Worm (Caenorhabditis elegans): ENCODE data around the gene sdz-1.

Gene sdz-1

ce11 chrIII:8734327-8734885 lies 34.3 kb upstream of the sdz-1 start:
- TF ChIP-seq lin-39 (tag; optimal IDR thresholded peaks at IDR 0.05): peak; percentile 60
- TF ChIP-seq hpl-2 (GFP tag; optimal IDR thresholded peaks at IDR 0.05): no peak
- no peak for TF ChIP-seq pag-3 (tag; optimal IDR thresholded peaks at IDR 0.05; ENCODE audit: borderline replicate concordance, insufficient read depth)
- TF ChIP-seq unc-62 (GFP tag; optimal IDR thresholded peaks at IDR 0.05): no peak
- TF ChIP-seq snu-23 (GFP tag; optimal IDR thresholded peaks at IDR 0.05): peak; percentile 34
- TF ChIP-seq ets-5 (GFP tag; IDR thresholded peaks at IDR 0.05): no peak
- TF ChIP-seq snpc-4 (tag; optimal IDR thresholded peaks at IDR 0.05): no peak
- TF ChIP-seq skn-1 (tag; optimal IDR thresholded peaks at IDR 0.05): no peak
- no peak for TF ChIP-seq fkh-4 (tag; optimal IDR thresholded peaks at IDR 0.05; ENCODE audit: borderline replicate concordance)
- TF ChIP-seq mab-9 (GFP tag; IDR thresholded peaks at IDR 0.05): no peak
- TF ChIP-seq mdl-1 (tag; optimal IDR thresholded peaks at IDR 0.05): peak in 1 of 2 experiments; percentile 29
- no peak for TF ChIP-seq pax-3 (tag; optimal IDR thresholded peaks at IDR 0.05)
- peak; percentile 0 for TF ChIP-seq unc-86 (tag; optimal IDR thresholded peaks at IDR 0.05)
- no peak for TF ChIP-seq pqm-1 (tag; optimal IDR thresholded peaks at IDR 0.05)
- no peak for TF ChIP-seq isw-1 (GFP tag; IDR thresholded peaks at IDR 0.05)
- TF ChIP-seq mep-1 (tag; optimal IDR thresholded peaks at IDR 0.05): no peak
- TF ChIP-seq aha-1 (tag; optimal IDR thresholded peaks at IDR 0.05): no peak
- TF ChIP-seq fkh-10 (GFP tag; optimal IDR thresholded peaks at IDR 0.05): no peak
- no peak for TF ChIP-seq C04F5.9 (tag; optimal IDR thresholded peaks at IDR 0.05)
- no peak for TF ChIP-seq egl-27 (tag; optimal IDR thresholded peaks at IDR 0.05)
- TF ChIP-seq lin-13 (GFP tag; optimal IDR thresholded peaks at IDR 0.05): no peak
- TF ChIP-seq nhr-77 (tag; optimal IDR thresholded peaks at IDR 0.05): no peak
- TF ChIP-seq swsn-7 (tag; optimal IDR thresholded peaks at IDR 0.05): peak; percentile 22
- TF ChIP-seq F16B12.6 (tag; optimal IDR thresholded peaks at IDR 0.05): no peak
- no peak for TF ChIP-seq ama-1 (optimal IDR thresholded peaks at IDR 0.05)
- no peak for TF ChIP-seq C16A3.4 (tag; optimal IDR thresholded peaks at IDR 0.05)
- no peak for TF ChIP-seq mef-2 (tag; optimal IDR thresholded peaks at IDR 0.05)
- TF ChIP-seq alr-1 (tag; optimal IDR thresholded peaks at IDR 0.05; ENCODE audit: borderline replicate concordance): no peak
- peak; percentile 21; the same call in 1 of the 2 replicates for TF ChIP-seq nhr-19 (GFP tag; conservative IDR thresholded peaks at IDR 0.05)
- no peak for TF ChIP-seq ceh-63 (GFP tag; optimal IDR thresholded peaks at IDR 0.05)
- no peak for TF ChIP-seq vab-15 (tag; optimal IDR thresholded peaks at IDR 0.05)
- TF ChIP-seq hlh-4 (tag; optimal IDR thresholded peaks at IDR 0.05): no peak
- peak; percentile 8 to 18 for TF ChIP-seq lin-35 (GFP tag; optimal IDR thresholded peaks at IDR 0.05)
- peak; percentile 58 for TF ChIP-seq nhr-85 (tag)
- TF ChIP-seq ztf-4 (tag; optimal IDR thresholded peaks at IDR 0.05): no peak
- peak; percentile 35 for TF ChIP-seq nhr-20 (tag; optimal IDR thresholded peaks at IDR 0.05)
- no peak for TF ChIP-seq blmp-1 (tag; optimal IDR thresholded peaks at IDR 0.05)
- TF ChIP-seq nhr-11 (tag; optimal IDR thresholded peaks at IDR 0.05): no peak
- TF ChIP-seq sptf-1 (tag; optimal IDR thresholded peaks at IDR 0.05): no peak
- no peak for TF ChIP-seq xbp-1 (tag; optimal IDR thresholded peaks at IDR 0.05)
- no peak for TF ChIP-seq C34B4.2 (tag; optimal IDR thresholded peaks at IDR 0.05)
- no peak for TF ChIP-seq zip-4 (GFP tag; optimal IDR thresholded peaks at IDR 0.05)
- TF ChIP-seq nhr-47 (tag; optimal IDR thresholded peaks at IDR 0.05): peak; percentile 43
- no peak for TF ChIP-seq dpl-1 (GFP tag; optimal IDR thresholded peaks at IDR 0.05)
- TF ChIP-seq nhr-90 (tag; optimal IDR thresholded peaks at IDR 0.05; ENCODE audit: poor library complexity): no peak
- no peak for TF ChIP-seq ces-1 (GFP tag; optimal IDR thresholded peaks at IDR 0.05)
- TF ChIP-seq zag-1 (tag; optimal IDR thresholded peaks at IDR 0.05): no peak
- TF ChIP-seq lsy-2 (tag; optimal IDR thresholded peaks at IDR 0.05): peak; percentile 8 to 32
- no peak for TF ChIP-seq Y116A8C.19 (tag; optimal IDR thresholded peaks at IDR 0.05; ENCODE audit: borderline replicate concordance)
- no peak for TF ChIP-seq irx-1 (tag; optimal IDR thresholded peaks at IDR 0.05)
- TF ChIP-seq lir-3 (tag; optimal IDR thresholded peaks at IDR 0.05; ENCODE audit: poor library complexity): no peak
- no peak for TF ChIP-seq efl-3 (GFP tag; optimal IDR thresholded peaks at IDR 0.05)
- TF ChIP-seq nhr-28 (tag; optimal IDR thresholded peaks at IDR 0.05): no peak
- TF ChIP-seq fos-1 (tag; optimal IDR thresholded peaks at IDR 0.05): no peak
